Fruit fly (Drosophila melanogaster) whole organism, embryonic: ENCODE results near the gene CG14269.
A peak's percentile ranks its signal among the peaks of the same experiment; 100 is the strongest.

Source experiments
- CG10267 ChIP-seq: fragments of 200-800 bp; sonication (Bioruptor generic); optimal IDR thresholded peaks from 2 replicates; lab custom pipeline; 2018; ENCODE audit warnings: missing biosample characterization, mild to moderate bottlenecking, missing genetic modification characterization, moderate library complexity
- CG10959 ChIP-seq: fragments of 200-800 bp; sonication (Bioruptor generic); IDR thresholded peaks from 2 replicates; pipeline ENCODE4 v1.3.6; 2022; ENCODE audit warnings: missing biosample characterization, missing genetic modification characterization
- CG13287 ChIP-seq: fragments of 200-800 bp; sonication (Bioruptor generic); IDR thresholded peaks from 2 replicates; pipeline ENCODE4 v1.3.6; 2022; ENCODE audit warnings: missing biosample characterization, missing genetic modification characterization; ENCODE audit not compliant: partially characterized antibody
- CG14710 ChIP-seq: fragments of 200-800 bp; sonication (Bioruptor generic); optimal IDR thresholded peaks from 3 replicates; lab custom pipeline; 2019; ENCODE audit warnings: missing biosample characterization, mild to moderate bottlenecking, missing genetic modification characterization, moderate library complexity
- CG1529 ChIP-seq: fragments of 200-800 bp; sonication (Bioruptor generic); optimal IDR thresholded peaks from 3 replicates; lab custom pipeline; 2018; ENCODE audit warnings: missing biosample characterization, missing genetic modification characterization
- CG17361 ChIP-seq: fragments of 200-800 bp; sonication (Bioruptor generic); IDR thresholded peaks from 3 replicates; pipeline ENCODE4 v1.3.6; 2022; ENCODE audit warnings: missing biosample characterization, missing genetic modification characterization
- CG18262 ChIP-seq: fragments of 200-800 bp; optimal IDR thresholded peaks from 3 replicates; lab custom pipeline; 2019; ENCODE audit warnings: missing biosample characterization, mild to moderate bottlenecking, missing genetic modification characterization, moderate library complexity
- CG2116 ChIP-seq: fragments of 200-800 bp; sonication (Bioruptor generic); optimal IDR thresholded peaks from 3 replicates; lab custom pipeline; 2018; ENCODE audit warnings: missing biosample characterization, mild to moderate bottlenecking, missing genetic modification characterization
- CG32532 ChIP-seq: fragments of 200-800 bp; sonication (Bioruptor generic); IDR thresholded peaks from 2 replicates; pipeline ENCODE4 v1.3.6; 2022; ENCODE audit warnings: missing biosample characterization, missing genetic modification characterization
- CG34224 ChIP-seq: fragments of 200-800 bp; sonication (Bioruptor generic); IDR thresholded peaks from 3 replicates; pipeline ENCODE4 v1.3.6; 2022; ENCODE audit warnings: missing biosample characterization, missing genetic modification characterization; ENCODE audit not compliant: partially characterized antibody
- CG4820 ChIP-seq: fragments of 200-800 bp; sonication (Bioruptor generic); optimal IDR thresholded peaks from 3 replicates; lab custom pipeline; 2016; ENCODE audit warnings: missing biosample characterization, missing genetic modification characterization
- CG6175 ChIP-seq: fragments of 200-800 bp; sonication (Bioruptor generic); IDR thresholded peaks from 3 replicates; pipeline ENCODE4 v1.3.6; 2022; ENCODE audit warnings: missing biosample characterization, missing genetic modification characterization
- CG6272 ChIP-seq: fragments of 200-800 bp; sonication (Bioruptor generic); IDR thresholded peaks from 2 replicates; pipeline ENCODE4 v1.3.6; 2022; ENCODE audit warnings: missing biosample characterization, missing genetic modification characterization
- CG7963 ChIP-seq: fragments of 200-800 bp; sonication (Bioruptor generic); IDR thresholded peaks from 3 replicates; pipeline ENCODE4 v1.3.6; 2022; ENCODE audit warnings: missing biosample characterization, missing genetic modification characterization; ENCODE audit not compliant: partially characterized antibody
- Dp ChIP-seq: fragments of 200-800 bp; sonication (Bioruptor generic); optimal IDR thresholded peaks from 2 replicates; lab custom pipeline; 2018; ENCODE audit warnings: missing biosample characterization, mild to moderate bottlenecking, missing genetic modification characterization, moderate library complexity
- Ets65A ChIP-seq: fragments of 200-800 bp; sonication (Bioruptor generic); peaks from one replicate; lab custom pipeline; 2016; ENCODE audit warnings: missing biosample characterization, missing genetic modification characterization
- Hmx ChIP-seq: fragments of 200-800 bp; sonication (Bioruptor generic); optimal IDR thresholded peaks from 2 replicates; lab custom pipeline; 2016; ENCODE audit warnings: missing biosample characterization, missing genetic modification characterization
- MBD-R2 ChIP-seq: fragments of 200-800 bp; sonication (Bioruptor generic); IDR thresholded peaks from 2 replicates; pipeline ENCODE4 v1.3.6; 2022; ENCODE audit warnings: missing biosample characterization, missing genetic modification characterization
- Myb ChIP-seq: fragments of 200-800 bp; sonication (Bioruptor generic); optimal IDR thresholded peaks from 2 replicates; lab custom pipeline; 2016; ENCODE audit warnings: missing biosample characterization, missing genetic modification characterization
- Scr ChIP-seq: fragments of 200-800 bp; sonication (Bioruptor generic); IDR thresholded peaks from 2 replicates; pipeline ENCODE4 v1.3.6; 2022; ENCODE audit warnings: missing biosample characterization, missing genetic modification characterization; ENCODE audit not compliant: partially characterized antibody
- Sin3A ChIP-seq: fragments of >200 bp; optimal IDR thresholded peaks from 2 replicates; lab custom pipeline; 2018
- Sry-δ ChIP-seq: fragments of 200-800 bp; sonication (Bioruptor generic); optimal IDR thresholded peaks from 2 replicates; lab custom pipeline; 2016; ENCODE audit warnings: missing biosample characterization, missing genetic modification characterization
- al ChIP-seq: fragments of 200-800 bp; sonication (Bioruptor generic); IDR thresholded peaks from 2 replicates; pipeline ENCODE4 v1.3.6; 2022; ENCODE audit warnings: missing biosample characterization, missing genetic modification characterization
- dmrt11E ChIP-seq: fragments of 200-800 bp; sonication (Bioruptor generic); optimal IDR thresholded peaks from 3 replicates; lab custom pipeline; 2018; ENCODE audit warnings: missing biosample characterization, mild to moderate bottlenecking, missing genetic modification characterization, moderate library complexity
- dpn ChIP-seq, 2 experiments: fragments of 200-800 bp; sonication (Bioruptor generic); optimal IDR thresholded peaks; 3 replicates each; lab custom pipeline; 2016; ENCODE audit warnings: missing biosample characterization in 2 of 2, missing genetic modification characterization in 2 of 2
- en ChIP-seq: fragments of 200-800 bp; sonication (Bioruptor generic); optimal IDR thresholded peaks from 2 replicates; lab custom pipeline; 2016; ENCODE audit warnings: missing biosample characterization, missing genetic modification characterization
- h ChIP-seq: fragments of >200 bp; optimal IDR thresholded peaks from 2 replicates; lab custom pipeline; 2017
- hb ChIP-seq: fragments of 200-800 bp; sonication (Bioruptor generic); IDR thresholded peaks from 3 replicates; pipeline ENCODE4 v1.3.6; 2022; ENCODE audit warnings: missing biosample characterization, missing genetic modification characterization; ENCODE audit not compliant: partially characterized antibody
- hkb ChIP-seq, 2 experiments: fragments of 200-800 bp in 1 of 2; fragments of >200 bp in 1 of 2; sonication (Bioruptor generic) in 1 of 2; IDR thresholded peaks in 1 of 2; optimal IDR thresholded peaks in 1 of 2; 2 replicates each; pipeline versions ENCODE4 v1.3.6 to Lab custom; 2017 to 2022; ENCODE audit warnings: missing biosample characterization in 1 of 2, missing genetic modification characterization in 1 of 2
- ind ChIP-seq: fragments of 200-800 bp; sonication (Bioruptor generic); optimal IDR thresholded peaks from 3 replicates; lab custom pipeline; 2016; ENCODE audit warnings: missing biosample characterization, missing genetic modification characterization
- knrl ChIP-seq: fragments of 200-800 bp; sonication (Bioruptor generic); IDR thresholded peaks from 3 replicates; pipeline ENCODE4 v1.3.6; 2022; ENCODE audit warnings: missing biosample characterization, missing genetic modification characterization; ENCODE audit not compliant: partially characterized antibody
- pho ChIP-seq: fragments of 200-800 bp; sonication (Bioruptor generic); optimal IDR thresholded peaks from 2 replicates; lab custom pipeline; 2016; ENCODE audit warnings: missing biosample characterization, missing genetic modification characterization
- sens ChIP-seq: fragments of 200-800 bp; sonication (Bioruptor generic); peaks from one replicate; lab custom pipeline; 2016; ENCODE audit warnings: missing biosample characterization, missing genetic modification characterization
- sqz ChIP-seq: fragments of 200-800 bp; sonication (Bioruptor generic); optimal IDR thresholded peaks from 3 replicates; lab custom pipeline; 2018; ENCODE audit warnings: missing biosample characterization, mild to moderate bottlenecking, missing genetic modification characterization
- stwl ChIP-seq: fragments of 200-800 bp; sonication (Bioruptor generic); optimal IDR thresholded peaks from 3 replicates; lab custom pipeline; 2018; ENCODE audit warnings: missing biosample characterization, mild to moderate bottlenecking, missing genetic modification characterization, moderate library complexity
- vnd ChIP-seq: fragments of 200-800 bp; sonication (Bioruptor generic); IDR thresholded peaks from 3 replicates; pipeline ENCODE4 v1.3.6; 2022; ENCODE audit warnings: missing biosample characterization, missing genetic modification characterization; ENCODE audit not compliant: partially characterized antibody
- wek ChIP-seq: fragments of 200-800 bp; sonication (Bioruptor generic); optimal IDR thresholded peaks from 3 replicates; lab custom pipeline; 2018; ENCODE audit warnings: missing biosample characterization, mild to moderate bottlenecking, missing genetic modification characterization, moderate library complexity
- zfh2 ChIP-seq: fragments of 200-800 bp; sonication (Bioruptor generic); optimal IDR thresholded peaks from 2 replicates; lab custom pipeline; 2016; ENCODE audit warnings: missing biosample characterization, missing genetic modification characterization

The CG14269 gene

dm6 chrX:3485304-3485703 is 49.7 kb upstream of the CG14269 start, which contains the start of the genes CG14270 and CG10803 (continued):
- TF ChIP-seq CG13287 (peak; percentile 87), knrl (GFP tag; lab: Robert Waterston, UW) (peak; percentile 88), zfh2 (GFP tag; lab: Kevin White, UChicago) (no peak), CG10267 (tag; lab: Kevin White, UChicago) (peak; percentile 52), h (lab: Kevin White, UChicago) (no peak), CG6272 (GFP tag; lab: Robert Waterston, UW) (peak; percentile 24; the same call in 1 of the 2 replicates), hb (GFP tag; lab: Robert Waterston, UW) (peak; percentile 80), dmrt11E (peak; percentile 14), Sry-δ (GFP tag; lab: Kevin White, UChicago) (peak; percentile 71), CG7963 (GFP tag; lab: Robert Waterston, UW) (peak; percentile 60; the same call in 1 of the 3 replicates), CG14710 (tag; lab: Kevin White, UChicago) (peak; percentile 67), CG1529 (GFP tag; lab: Kevin White, UChicago) (no peak), wek (GFP tag; lab: Kevin White, UChicago) (no peak), CG10959 (no peak), al (GFP tag; lab: Robert Waterston, UW) (0 out of 2 replicates have a peak, but pooled peaks have one; percentile 19), Scr (GFP tag; lab: Robert Waterston, UW) (peak; percentile 91), Dp (GFP tag; lab: Kevin White, UChicago) (peak; percentile 31), Hmx (GFP tag; lab: Kevin White, UChicago) (no peak), CG34224 (GFP tag; lab: Robert Waterston, UW) (peak; percentile 84), CG2116 (GFP tag; lab: Kevin White, UChicago) (peak; percentile 81), CG17361 (GFP tag; lab: Robert Waterston, UW) (peak; percentile 38; the same call in 1 of the 3 replicates), sqz (GFP tag; lab: Kevin White, UChicago) (peak; percentile 1), CG4820 (GFP tag; lab: Kevin White, UChicago) (no peak), vnd (GFP tag; lab: Robert Waterston, UW) (peak; percentile 85), MBD-R2 (GFP tag; lab: Robert Waterston, UW) (peak; percentile 74), Myb (GFP tag; lab: Kevin White, UChicago) (peak; percentile 21), Sin3A (lab: Kevin White, UChicago) (peak; percentile 82), pho (peak; percentile 3), sens (GFP tag; lab: Kevin White, UChicago) (peak; percentile 83), CG6175 (no peak), dpn (GFP tag; optimal IDR thresholded peaks at IDR 0.05; lab: Kevin White, UChicago) (peak; percentile 25 to 28), stwl (tag; lab: Kevin White, UChicago) (peak; percentile 71), CG18262 (tag; lab: Kevin White, UChicago) (peak; percentile 0), hkb (optimal IDR thresholded peaks at IDR 0.05; lab: Kevin White, UChicago) (peak; percentile 36), hkb (GFP tag; IDR thresholded peaks at IDR 0.05; lab: Robert Waterston, UW) (no peak), ind (no peak), en (GFP tag; lab: Kevin White, UChicago) (no peak), CG32532 (GFP tag; lab: Robert Waterston, UW) (peak; percentile 35; the same call in 1 of the 2 replicates), Ets65A (GFP tag; lab: Kevin White, UChicago) (peak; percentile 79)
